Fruit fly (Drosophila melanogaster) S2 (cell line): Measurements from ENCODE around the gene CG3706.

Experiments used
- CG8478 ChIP-seq: fragments of >200 bp; optimal IDR thresholded peaks from 2 replicates; lab custom pipeline; 2018
- CTCF ChIP-seq, 2 experiments: fragments of >200 bp; optimal IDR thresholded peaks; 2 replicates each; lab custom pipeline; 2018

- TF ChIP-seq CG8478 (lab: Kevin White, UChicago) (no peak), CTCF (optimal IDR thresholded peaks at IDR 0.05; lab: Kevin White, UChicago) (no peak)
Measured at dm6 chrX:900725-901345, 31.4 kb downstream of the CG3706 start.
